Worm (Caenorhabditis elegans) whole organism, L4 larva: ENCODE data around the gene Y69E1A.5.
A peak's percentile ranks its signal among the peaks of the same experiment; 100 is the strongest.

Experiments
- F10B5.3 ChIP-seq: sonication (generic microtip); optimal IDR thresholded peaks from 2 replicates; lab custom pipeline; 2016; ENCODE audit warnings: mild to moderate bottlenecking, missing genetic modification characterization, missing compliant biosample characterization
- F26F4.8 ChIP-seq: fragments of 200-800 bp; sonication (Bioruptor generic); conservative IDR thresholded peaks from 2 replicates; pipeline ENCODE4 v1.3.6; 2022; ENCODE audit warnings: missing genetic modification characterization, missing compliant biosample characterization
- F44E2.7 ChIP-seq: fragments of 200-800 bp; sonication (Bioruptor generic); IDR thresholded peaks from 2 replicates; pipeline ENCODE4 v2.1.2; 2022; ENCODE audit warnings: missing genetic modification characterization, missing compliant biosample characterization
- F49E8.2 ChIP-seq: sonication (generic microtip); optimal IDR thresholded peaks from 2 replicates; lab custom pipeline; 2016; ENCODE audit warnings: missing compliant biosample characterization, mild to moderate bottlenecking, missing genetic modification characterization, borderline replicate concordance
- T20F7.1 ChIP-seq: fragments of 200-800 bp; sonication (Bioruptor generic); optimal IDR thresholded peaks from 2 replicates; lab custom pipeline; 2018; ENCODE audit warnings: mild to moderate bottlenecking, missing genetic modification characterization, missing compliant biosample characterization
- T26A8.4 ChIP-seq: fragments of 200-800 bp; sonication (Bioruptor generic); IDR thresholded peaks from 2 replicates; pipeline ENCODE4 v1.3.6; 2022; ENCODE audit warnings: missing genetic modification characterization, missing compliant biosample characterization
- Y105C5A.15 ChIP-seq: fragments of 200-800 bp; sonication (Bioruptor generic); IDR thresholded peaks from 2 replicates; pipeline ENCODE4 v1.3.6; 2022; ENCODE audit warnings: missing genetic modification characterization, missing compliant biosample characterization
- Y75B8A.6 ChIP-seq: fragments of 200-800 bp; sonication (Bioruptor generic); IDR thresholded peaks from 2 replicates; pipeline ENCODE4 v1.3.6; 2022; ENCODE audit warnings: missing genetic modification reagents, missing genetic modification characterization, missing compliant biosample characterization
- ZK337.2 ChIP-seq: fragments of 200-800 bp; sonication (Bioruptor generic); IDR thresholded peaks from 2 replicates; pipeline ENCODE4 v1.3.6; 2022; ENCODE audit warnings: missing genetic modification reagents, missing genetic modification characterization, missing compliant biosample characterization
- aha-1 ChIP-seq: fragments of 150-350 bp; peaks from one replicate; lab custom pipeline; 2014; ENCODE audit warnings: missing biosample characterization, missing genetic modification characterization
- arid-1 ChIP-seq: fragments of 200-800 bp; sonication (Bioruptor generic); conservative IDR thresholded peaks from 2 replicates; pipeline ENCODE4 v1.3.6; 2022; ENCODE audit warnings: missing genetic modification reagents, missing genetic modification characterization, missing compliant biosample characterization
- attf-4 ChIP-seq: sonication (generic microtip); optimal IDR thresholded peaks from 3 replicates; lab custom pipeline; 2017; ENCODE audit warnings: missing biosample characterization, missing genetic modification characterization
- ceh-20 ChIP-seq: fragments of 200-800 bp; sonication (Bioruptor generic); IDR thresholded peaks from 2 replicates; pipeline ENCODE4 v1.3.6; 2022; ENCODE audit warnings: missing genetic modification reagents, missing genetic modification characterization, missing compliant biosample characterization
- ceh-32 ChIP-seq: sonication (generic microtip); optimal IDR thresholded peaks from 2 replicates; lab custom pipeline; 2016; ENCODE audit warnings: mild to moderate bottlenecking, missing genetic modification characterization, missing compliant biosample characterization; ENCODE audit not compliant: poor library complexity
- ceh-62 ChIP-seq: sonication (generic microtip); optimal IDR thresholded peaks from 2 replicates; lab custom pipeline; 2017; ENCODE audit warnings: missing biosample characterization, missing genetic modification characterization
- ceh-82 ChIP-seq: sonication (generic microtip); optimal IDR thresholded peaks from 2 replicates; lab custom pipeline; 2017; ENCODE audit warnings: missing biosample characterization, missing genetic modification characterization
- daf-16 ChIP-seq, 3 experiments: sonication (generic microtip); optimal IDR thresholded peaks; 2 replicates each; lab custom pipeline; 2016 to 2017; ENCODE audit warnings: missing genetic modification characterization in 3 of 3, missing genetic modification reagents in 3 of 3, mild to moderate bottlenecking in 2 of 3, missing compliant biosample characterization in 2 of 3, missing biosample characterization in 1 of 3, moderate library complexity in 1 of 3
- dmd-6 ChIP-seq: fragments of 200-800 bp; sonication (Bioruptor generic); IDR thresholded peaks from 2 replicates; pipeline ENCODE4 v1.3.6; 2022; ENCODE audit warnings: missing genetic modification reagents, missing genetic modification characterization, missing compliant biosample characterization
- dmd-9 ChIP-seq: fragments of 200-800 bp; sonication (Bioruptor generic); IDR thresholded peaks from 2 replicates; pipeline ENCODE4 v1.3.6; 2022; ENCODE audit warnings: missing genetic modification reagents, missing genetic modification characterization, missing compliant biosample characterization
- dpl-1 ChIP-seq: fragments of 150-350 bp; optimal IDR thresholded peaks from 2 replicates; lab custom pipeline; 2014; ENCODE audit warnings: missing biosample characterization, missing genetic modification reagents, missing genetic modification characterization
- egl-27 ChIP-seq: sonication (generic microtip); optimal IDR thresholded peaks from 3 replicates; lab custom pipeline; 2017; ENCODE audit warnings: missing biosample characterization, missing genetic modification reagents, missing genetic modification characterization
- egl-43 ChIP-seq: fragments of 200-800 bp; sonication (Bioruptor generic); IDR thresholded peaks from 2 replicates; pipeline ENCODE4 v1.3.6; 2022; ENCODE audit warnings: missing genetic modification reagents, missing genetic modification characterization, missing compliant biosample characterization
- fos-1 ChIP-seq: fragments of 150-350 bp; optimal IDR thresholded peaks from 2 replicates; lab custom pipeline; 2014; ENCODE audit warnings: missing biosample characterization, missing genetic modification characterization
- hlh-11 ChIP-seq: fragments of 200-800 bp; sonication (Bioruptor generic); optimal IDR thresholded peaks from 2 replicates; lab custom pipeline; 2018; ENCODE audit warnings: mild to moderate bottlenecking, missing genetic modification characterization, missing compliant biosample characterization
- hlh-30 ChIP-seq: sonication (generic microtip); optimal IDR thresholded peaks from 2 replicates; lab custom pipeline; 2017; ENCODE audit warnings: antibody characterized with exemption, mild to moderate bottlenecking, missing genetic modification characterization, missing compliant biosample characterization; ENCODE audit not compliant: insufficient read depth
- jun-1 ChIP-seq: fragments of 150-350 bp; optimal IDR thresholded peaks from 2 replicates; lab custom pipeline; 2014; ENCODE audit warnings: missing biosample characterization, missing genetic modification reagents, missing genetic modification characterization
- lim-7 ChIP-seq: fragments of 200-800 bp; sonication (Bioruptor generic); IDR thresholded peaks from 2 replicates; pipeline ENCODE4 v1.3.6; 2022; ENCODE audit warnings: missing genetic modification characterization, missing compliant biosample characterization
- lin-1 ChIP-seq: fragments of 200-800 bp; sonication (Bioruptor generic); IDR thresholded peaks from 2 replicates; pipeline ENCODE4 v1.3.6; 2022; ENCODE audit warnings: missing genetic modification reagents, missing genetic modification characterization, missing compliant biosample characterization
- lin-15B ChIP-seq: fragments of 150-350 bp; sonication (generic microtip); optimal IDR thresholded peaks from 3 replicates; lab custom pipeline; 2014; ENCODE audit warnings: missing biosample characterization, missing genetic modification characterization
- lin-38 ChIP-seq: fragments of 200-800 bp; sonication (Bioruptor generic); IDR thresholded peaks from 2 replicates; pipeline ENCODE4 v1.3.6; 2022; ENCODE audit warnings: missing genetic modification reagents, missing genetic modification characterization, missing compliant biosample characterization
- mep-1 ChIP-seq: fragments of 150-350 bp; sonication (generic microtip); optimal IDR thresholded peaks from 3 replicates; lab custom pipeline; 2014; ENCODE audit warnings: missing biosample characterization, missing genetic modification characterization
- mxl-2 ChIP-seq: fragments of 200-800 bp; sonication (Bioruptor generic); conservative IDR thresholded peaks from 2 replicates; pipeline ENCODE4 v1.3.6; 2022; ENCODE audit warnings: missing genetic modification reagents, missing genetic modification characterization, missing compliant biosample characterization
- nhr-111 ChIP-seq: fragments of 200-800 bp; sonication (Bioruptor generic); optimal IDR thresholded peaks from 2 replicates; lab custom pipeline; 2018; ENCODE audit warnings: mild to moderate bottlenecking, missing genetic modification characterization, missing compliant biosample characterization
- nhr-25 ChIP-seq: sonication (generic microtip); optimal IDR thresholded peaks from 2 replicates; lab custom pipeline; 2017; ENCODE audit warnings: missing genetic modification characterization, mild to moderate bottlenecking, missing compliant biosample characterization, antibody characterized with exemption, moderate library complexity, borderline replicate concordance; ENCODE audit not compliant: insufficient read depth
- nhr-42 ChIP-seq: fragments of 200-800 bp; sonication (Bioruptor generic); IDR thresholded peaks from 2 replicates; pipeline ENCODE4 v1.3.6; 2022; ENCODE audit warnings: missing genetic modification characterization, missing compliant biosample characterization
- nhr-48 ChIP-seq: sonication (generic microtip); optimal IDR thresholded peaks from 2 replicates; lab custom pipeline; 2016; ENCODE audit warnings: mild to moderate bottlenecking, missing genetic modification characterization, missing compliant biosample characterization
- nhr-76 ChIP-seq: fragments of 150-350 bp; optimal IDR thresholded peaks from 2 replicates; lab custom pipeline; 2014; ENCODE audit warnings: missing biosample characterization, missing genetic modification characterization
- php-3 ChIP-seq: fragments of 200-800 bp; sonication (Bioruptor generic); IDR thresholded peaks from 2 replicates; pipeline ENCODE4 v1.3.6; 2022; ENCODE audit warnings: missing genetic modification reagents, missing genetic modification characterization, missing compliant biosample characterization
- pqm-1 ChIP-seq: sonication (generic microtip); optimal IDR thresholded peaks from 2 replicates; lab custom pipeline; 2017; ENCODE audit warnings: missing biosample characterization, missing genetic modification characterization
- saeg-2 ChIP-seq: fragments of 200-800 bp; sonication (Bioruptor generic); IDR thresholded peaks from 2 replicates; pipeline ENCODE4 v1.3.6; 2022; ENCODE audit warnings: missing genetic modification reagents, missing genetic modification characterization, missing compliant biosample characterization
- sdz-12 ChIP-seq: fragments of 200-800 bp; sonication (Bioruptor generic); optimal IDR thresholded peaks from 2 replicates; lab custom pipeline; 2018; ENCODE audit warnings: mild to moderate bottlenecking, missing genetic modification characterization, missing compliant biosample characterization
- set-16 ChIP-seq: fragments of 200-800 bp; sonication (Bioruptor generic); IDR thresholded peaks from 2 replicates; pipeline ENCODE4 v1.3.6; 2022; ENCODE audit warnings: missing genetic modification reagents, missing genetic modification characterization, missing compliant biosample characterization
- skn-1 ChIP-seq: fragments of 150-350 bp; optimal IDR thresholded peaks from 2 replicates; lab custom pipeline; 2014; ENCODE audit warnings: missing biosample characterization, missing genetic modification characterization
- spr-3 ChIP-seq: fragments of 200-800 bp; sonication (Bioruptor generic); optimal IDR thresholded peaks from 2 replicates; lab custom pipeline; 2018; ENCODE audit warnings: mild to moderate bottlenecking, missing genetic modification characterization, missing compliant biosample characterization
- tag-97 ChIP-seq: fragments of 200-800 bp; sonication (Bioruptor generic); IDR thresholded peaks from 2 replicates; pipeline ENCODE4 v1.3.6; 2022; ENCODE audit warnings: missing genetic modification characterization, missing compliant biosample characterization
- tra-1 ChIP-seq: fragments of 200-800 bp; sonication (Bioruptor generic); IDR thresholded peaks from 2 replicates; pipeline ENCODE4 v1.3.6; 2022; ENCODE audit warnings: missing genetic modification reagents, missing genetic modification characterization, missing compliant biosample characterization
- unc-130 ChIP-seq: sonication (generic microtip); optimal IDR thresholded peaks from 2 replicates; lab custom pipeline; 2016; ENCODE audit warnings: missing genetic modification reagents, missing genetic modification characterization, missing compliant biosample characterization
- zfp-2 ChIP-seq: sonication (generic microtip); optimal IDR thresholded peaks from 2 replicates; lab custom pipeline; 2016; ENCODE audit warnings: mild to moderate bottlenecking, missing genetic modification characterization, missing compliant biosample characterization
- zfp-3 ChIP-seq: fragments of 200-800 bp; sonication (Bioruptor generic); conservative IDR thresholded peaks from 2 replicates; pipeline ENCODE4 v1.3.6; 2022; ENCODE audit warnings: missing genetic modification reagents, missing genetic modification characterization, missing compliant biosample characterization

The Y69E1A.5 gene

DNA sequence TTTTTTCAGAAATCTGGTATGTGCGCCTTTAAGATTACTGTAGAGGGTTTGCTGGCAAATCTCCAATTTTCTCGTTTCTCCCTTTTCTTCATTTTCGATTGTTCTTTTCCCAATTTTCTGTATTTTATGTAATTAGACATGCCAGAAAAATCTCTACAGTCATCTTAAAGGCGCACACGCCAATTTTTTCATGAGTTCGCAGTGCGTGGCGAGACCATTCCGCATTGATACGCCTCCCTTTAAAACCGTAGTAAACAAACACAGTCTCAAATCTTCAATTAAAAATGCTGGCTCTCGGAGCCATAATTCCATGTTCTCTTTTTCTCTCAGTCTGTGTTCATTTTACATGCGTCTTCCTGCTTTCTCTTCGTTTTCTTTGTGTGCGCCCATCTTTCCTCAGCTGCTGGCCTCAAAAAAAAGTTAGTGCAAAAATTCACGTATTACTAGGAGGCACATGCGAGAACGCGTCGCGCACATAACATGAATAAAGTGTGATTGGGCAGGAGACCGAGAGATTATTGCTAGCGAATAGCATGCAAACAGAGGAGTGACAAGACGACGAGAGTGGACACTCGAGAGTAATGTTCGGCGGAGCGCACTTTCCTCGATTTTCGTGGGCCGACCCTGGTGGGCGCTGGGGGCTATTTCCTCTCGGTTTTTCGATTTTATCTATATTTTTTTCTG lies 38.4 kb downstream of the Y69E1A.5 start (continued):
- TF ChIP-seq nhr-111 (no peak), jun-1 (tag; lab: Kevin White, UChicago) (no peak), zfp-3 (no peak), ceh-32 (tag; lab: Kevin White, UChicago) (no peak), aha-1 (tag; lab: Kevin White, UChicago) (peak; percentile 99), T20F7.1 (GFP tag; lab: Kevin White, UChicago) (peak; percentile 56), hlh-11 (peak; percentile 93), dmd-9 (GFP tag; lab: Robert Waterston, UW) (no peak), ZK337.2 (no peak), T26A8.4 (0 out of 2 replicates have a peak, but pooled peaks have one; percentile 39), F44E2.7 (no peak), php-3 (no peak), ceh-20 (GFP tag; lab: Robert Waterston, UW) (peak; percentile 53; the same call in 1 of the 2 replicates), dpl-1 (peak; percentile 58), tag-97 (GFP tag; lab: Robert Waterston, UW) (no peak), lin-38 (GFP tag; lab: Robert Waterston, UW) (peak; percentile 87), set-16 (GFP tag; lab: Robert Waterston, UW) (no peak), daf-16 (GFP tag; optimal IDR thresholded peaks at IDR 0.05; lab: Kevin White, UChicago) (peak in 1 of 2 experiments; percentile 35), daf-16 (tag; optimal IDR thresholded peaks at IDR 0.05; lab: Kevin White, UChicago) (peak; percentile 62), fos-1 (tag; lab: Kevin White, UChicago) (no peak), skn-1 (no peak), spr-3 (GFP tag; lab: Kevin White, UChicago) (peak; percentile 35), lin-1 (GFP tag; lab: Robert Waterston, UW) (peak; percentile 48; the same call in 1 of the 2 replicates), egl-27 (no peak), tra-1 (GFP tag; lab: Robert Waterston, UW) (no peak), arid-1 (GFP tag; lab: Robert Waterston, UW) (0 out of 2 replicates have a peak, but pooled peaks have one; percentile 36), F49E8.2 (no peak), Y75B8A.6 (no peak), lin-15B (no peak), attf-4 (tag; lab: Kevin White, UChicago) (no peak), zfp-2 (tag; lab: Kevin White, UChicago) (no peak), F10B5.3 (tag; lab: Kevin White, UChicago) (no peak), mep-1 (tag; lab: Kevin White, UChicago) (peak; percentile 87), egl-43 (GFP tag; lab: Robert Waterston, UW) (no peak), nhr-48 (tag; lab: Kevin White, UChicago) (peak; percentile 25), saeg-2 (GFP tag; lab: Robert Waterston, UW) (no peak), ceh-82 (tag; lab: Kevin White, UChicago) (no peak), nhr-25 (tag; lab: Kevin White, UChicago) (no peak), Y105C5A.15 (no peak), lim-7 (GFP tag; lab: Robert Waterston, UW) (no peak), dmd-6 (peak; percentile 64), F26F4.8 (GFP tag; lab: Robert Waterston, UW) (no peak), unc-130 (GFP tag; lab: Kevin White, UChicago) (no peak), pqm-1 (tag; lab: Kevin White, UChicago) (peak; percentile 3), mxl-2 (no peak), hlh-30 (tag; lab: Kevin White, UChicago) (peak; percentile 96), nhr-42 (GFP tag; lab: Robert Waterston, UW) (peak; percentile 42; the same call in 1 of the 2 replicates), nhr-76 (tag; lab: Kevin White, UChicago) (no peak), ceh-62 (tag; lab: Kevin White, UChicago) (no peak), sdz-12 (GFP tag; lab: Kevin White, UChicago) (no peak)
